Fruit fly (Drosophila melanogaster) S2 (cell line): ENCODE data around the gene bun.
A peak's percentile ranks its signal among the peaks of the same experiment; 100 is the strongest.

ENCODE experiments used
- CG8478 ChIP-seq: fragments of >200 bp; optimal IDR thresholded peaks from 2 replicates; lab custom pipeline; 2018
- CTCF ChIP-seq, 2 experiments: fragments of >200 bp; optimal IDR thresholded peaks; 2 replicates each; lab custom pipeline; 2018

Gene bun

dm6 chr2L:12435976-12436771, 110.2 kb downstream of the bun start:
- no peak for TF ChIP-seq CG8478 (lab: Kevin White, UChicago)
- peak in 1 of 2 experiments; percentile 20 for TF ChIP-seq CTCF (optimal IDR thresholded peaks at IDR 0.05; lab: Kevin White, UChicago)

DNA sequence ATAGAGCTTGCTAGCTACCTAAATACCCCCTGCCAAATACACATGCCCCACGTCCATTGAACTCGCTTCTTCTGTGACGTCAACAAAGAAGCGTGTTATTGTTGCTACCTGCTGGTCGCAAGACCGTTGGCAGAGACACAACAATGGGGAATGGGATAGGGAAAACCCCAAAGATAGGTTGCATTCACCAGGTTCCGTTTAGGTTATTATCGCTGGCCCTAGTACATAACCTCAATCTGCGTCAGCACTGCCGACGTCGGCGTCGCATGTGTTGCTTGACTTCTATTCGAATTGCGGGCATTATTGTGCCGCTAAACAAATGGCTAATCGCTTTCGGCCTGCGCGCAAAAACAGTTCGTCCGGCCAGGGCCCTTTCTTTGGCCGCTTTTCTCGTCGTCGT, 111.0 kb downstream of the bun start:
- no peak for TF ChIP-seq CTCF (optimal IDR thresholded peaks at IDR 0.05; lab: Kevin White, UChicago)
- no peak for TF ChIP-seq CG8478 (lab: Kevin White, UChicago)

DNA sequence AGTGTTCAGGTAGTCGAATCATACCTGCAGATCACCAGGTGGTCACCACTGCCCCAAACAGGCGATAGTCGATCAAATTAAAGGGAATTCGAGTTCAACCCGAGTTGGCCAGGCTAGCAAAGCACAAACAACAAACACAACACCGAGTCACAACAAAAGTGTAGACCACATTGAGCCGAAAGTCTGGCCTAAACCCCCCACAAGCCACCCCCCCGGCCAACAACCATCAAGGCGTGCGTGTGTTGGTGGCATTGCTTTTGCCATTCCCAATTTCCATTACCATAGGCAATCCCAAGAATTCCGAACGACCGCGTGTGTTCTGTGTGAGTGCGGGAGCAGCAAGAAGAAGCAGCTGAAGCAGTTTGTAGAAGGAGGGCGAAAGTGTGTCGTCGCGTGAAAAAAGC, 111.9 kb downstream of the bun start, which contains the start of gene SC35:
SC35 (minus strand) TSS at position 131 of the 404 bp plus-strand sequence.
- TF ChIP-seq CTCF (optimal IDR thresholded peaks at IDR 0.05; lab: Kevin White, UChicago) (no peak), CG8478 (lab: Kevin White, UChicago) (no peak)

- TF ChIP-seq CG8478 (lab: Kevin White, UChicago) (no peak), CTCF (optimal IDR thresholded peaks at IDR 0.05; lab: Kevin White, UChicago) (no peak)
Observed at dm6 chr2L:12433712-12434534, 112.5 kb downstream of the bun start, which contains the start of gene eRF3. Gene eRF3 (plus strand): TSS chr2L:12434452.

- TF ChIP-seq CTCF (optimal IDR thresholded peaks at IDR 0.05; lab: Kevin White, UChicago) = no peak
Observed at dm6 chr2L:12430792-12431191, 115.6 kb downstream of the bun start, which contains the start of gene CG5435. Gene CG5435 (minus strand): TSS chr2L:12430892.

dm6 chr2L:12427487-12428101, 118.8 kb downstream of the bun start, which contains the start of the genes CG5446 and Trm1:
Gene CG5446 (minus strand): TSS chr2L:12427709.
Gene Trm1 (plus strand): TSS chr2L:12428028.
- no peak for TF ChIP-seq CTCF (optimal IDR thresholded peaks at IDR 0.05; lab: Kevin White, UChicago)
- TF ChIP-seq CG8478 (lab: Kevin White, UChicago) = no peak

DNA sequence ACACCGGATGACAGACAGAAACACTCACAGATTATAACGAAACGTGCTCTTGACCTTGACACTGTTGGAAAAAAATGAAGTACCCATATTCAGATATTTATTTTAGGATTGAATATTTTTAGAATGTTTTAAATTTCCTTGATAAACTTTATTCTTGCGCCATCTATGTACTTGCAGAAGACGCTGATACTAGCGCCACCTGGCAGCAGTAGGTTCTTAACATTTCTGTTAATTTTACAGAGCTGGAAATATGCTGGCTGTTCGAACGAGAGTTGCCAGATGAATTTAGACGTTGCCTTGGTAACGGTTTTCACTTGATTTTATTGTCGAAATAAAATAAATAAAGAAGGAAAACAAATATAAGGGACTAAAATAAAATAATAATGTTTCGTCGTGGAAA, 121.9 kb downstream of the bun start, which contains the start of gene Fam92:
Fam92 (plus strand) TSS at position 350 of the 400 bp plus-strand sequence.
- TF ChIP-seq CG8478 (lab: Kevin White, UChicago) (no peak), CTCF (optimal IDR thresholded peaks at IDR 0.05; lab: Kevin White, UChicago) (peak; percentile 84 to 94)

DNA sequence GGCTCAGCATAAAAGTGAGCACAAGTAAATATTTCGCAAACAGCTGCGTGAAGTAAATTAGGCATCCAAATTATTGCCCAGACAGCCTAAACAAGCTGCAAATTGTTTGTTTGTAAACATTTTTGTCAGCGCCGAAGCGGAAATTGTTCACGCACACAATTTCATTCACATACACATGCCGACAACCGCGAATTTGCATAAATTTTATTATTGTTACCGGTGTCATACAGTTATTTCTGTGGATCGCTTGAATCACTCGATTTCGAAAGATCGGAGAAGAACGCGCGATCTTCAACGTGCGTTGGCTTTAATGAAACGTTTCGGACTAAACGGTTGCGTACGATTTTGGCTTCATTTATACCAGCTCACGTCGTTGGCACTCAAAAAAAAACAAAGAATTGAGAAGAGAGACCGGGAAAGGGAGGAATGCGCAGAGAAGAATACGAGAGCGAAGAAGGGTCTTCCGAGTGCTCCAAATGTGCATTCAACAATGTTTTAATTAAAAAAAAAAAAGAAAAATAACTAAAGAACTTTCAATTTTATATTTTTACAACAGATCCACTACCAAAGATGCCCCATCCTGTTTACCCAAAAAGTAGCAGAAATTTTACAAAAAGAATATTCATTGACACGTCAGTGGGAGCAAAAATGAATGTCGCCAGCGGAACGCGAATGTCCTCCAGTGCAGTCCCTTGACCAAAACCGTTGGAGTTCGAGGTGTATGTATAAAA, 123.1 kb downstream of the bun start, which contains the start of gene vir-1:
vir-1 (minus strand) TSS at position 334 of the 731 bp plus-strand sequence.
- TF ChIP-seq CTCF (optimal IDR thresholded peaks at IDR 0.05; lab: Kevin White, UChicago) (no peak), CG8478 (lab: Kevin White, UChicago) (no peak)

- TF ChIP-seq CTCF (optimal IDR thresholded peaks at IDR 0.05; lab: Kevin White, UChicago) (no peak), CG8478 (lab: Kevin White, UChicago) (no peak)
Observed at dm6 chr2L:12421793-12422691, 124.4 kb downstream of the bun start.

dm6 chr2L:12421188-12421587, 125.2 kb downstream of the bun start:
- TF ChIP-seq CTCF (optimal IDR thresholded peaks at IDR 0.05; lab: Kevin White, UChicago) (no peak), CG8478 (lab: Kevin White, UChicago) (no peak)

- TF ChIP-seq CG8478 (lab: Kevin White, UChicago) = no peak
- no peak for TF ChIP-seq CTCF (optimal IDR thresholded peaks at IDR 0.05; lab: Kevin White, UChicago)
Observed at dm6 chr2L:12415485-12416137, 130.8 kb downstream of the bun start.

DNA sequence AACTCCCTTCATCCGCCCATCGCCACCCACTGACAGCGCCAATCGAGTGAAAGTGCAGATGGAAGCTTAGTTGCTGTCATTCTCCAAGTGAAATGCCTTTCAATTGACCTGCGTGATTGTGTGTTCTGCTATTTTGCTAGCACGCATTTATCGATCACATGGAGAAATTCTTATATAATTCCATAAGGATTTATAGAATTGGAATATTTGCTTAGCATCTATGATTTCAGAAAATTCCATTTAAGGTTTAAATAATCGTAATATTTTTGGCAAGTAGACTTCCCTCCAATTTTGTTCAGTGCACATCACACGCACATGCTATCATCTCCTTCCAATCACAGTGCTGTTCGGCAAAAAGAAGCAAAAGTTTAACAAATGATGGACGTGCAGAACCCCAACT, 132.5 kb downstream of the bun start:
- TF ChIP-seq CTCF (optimal IDR thresholded peaks at IDR 0.05; lab: Kevin White, UChicago) (no peak), CG8478 (lab: Kevin White, UChicago) (no peak)
